Worm (Caenorhabditis elegans): ENCODE data around the gene jmjd-2.
A peak's percentile ranks its signal among the peaks of the same experiment; 100 is the strongest.

- TF ChIP-seq efl-1 (GFP tag; optimal IDR thresholded peaks at IDR 0.05), result peak; percentile 68
- no peak for TF ChIP-seq F52B5.7 (tag; optimal IDR thresholded peaks at IDR 0.05)
- no peak for TF ChIP-seq ama-1 (optimal IDR thresholded peaks at IDR 0.05)
- no peak for TF ChIP-seq ama-1 (GFP tag; optimal IDR thresholded peaks at IDR 0.05)
- no peak for TF ChIP-seq K11D2.4 (GFP tag; IDR thresholded peaks at IDR 0.05)
- TF ChIP-seq pha-4 (tag; optimal IDR thresholded peaks at IDR 0.05), result no peak
- no peak for TF ChIP-seq nfyb-1 (GFP tag; IDR thresholded peaks at IDR 0.05)
- peak; percentile 20 for TF ChIP-seq lin-40 (tag; optimal IDR thresholded peaks at IDR 0.05)
- TF ChIP-seq snpc-1.1 (tag; optimal IDR thresholded peaks at IDR 0.05; ENCODE audit: insufficient read depth), result peak; percentile 71
- peak; percentile 84 for TF ChIP-seq snpc-3.4 (tag; optimal IDR thresholded peaks at IDR 0.05)
- peak; percentile 97 for TF ChIP-seq madf-8 (GFP tag; conservative IDR thresholded peaks at IDR 0.05)
Observed at ce11 chrII:14244457-14245254, 1.3 kb upstream of the jmjd-2 start.

Measured in whole organism, young adult.